Worm (Caenorhabditis elegans) whole organism, young adult: ENCODE data around the gene F38H4.6.

Source experiments
- B0336.3 ChIP-seq: fragments of 200-800 bp; sonication (Bioruptor generic); IDR thresholded peaks from 2 replicates; pipeline ENCODE4 v1.3.6; 2022; ENCODE audit warnings: missing genetic modification characterization, missing compliant biosample characterization
- D2030.7 ChIP-seq: fragments of 200-800 bp; sonication (Bioruptor generic); IDR thresholded peaks from 2 replicates; pipeline ENCODE4 v1.3.6; 2022; ENCODE audit warnings: missing genetic modification reagents, missing genetic modification characterization, missing compliant biosample characterization
- F33H1.4 ChIP-seq: fragments of 200-800 bp; sonication (Bioruptor generic); IDR thresholded peaks from 2 replicates; pipeline ENCODE4 v1.3.6; 2022; ENCODE audit warnings: missing genetic modification reagents, missing genetic modification characterization, missing compliant biosample characterization
- K11D2.4 ChIP-seq: fragments of 200-800 bp; sonication (Bioruptor generic); IDR thresholded peaks from 2 replicates; pipeline ENCODE4 v1.3.6; 2022; ENCODE audit warnings: missing genetic modification reagents, missing genetic modification characterization, missing compliant biosample characterization
- Y79H2A.3 ChIP-seq: fragments of 200-800 bp; sonication (Bioruptor generic); conservative IDR thresholded peaks from 2 replicates; pipeline ENCODE4 v1.3.6; 2022; ENCODE audit warnings: missing genetic modification reagents, missing genetic modification characterization, missing compliant biosample characterization
- ama-1 ChIP-seq, 3 experiments: fragments of 150-350 bp in 1 of 3; sonication (generic microtip) in 2 of 3; optimal IDR thresholded peaks; 2 replicates each; lab custom pipeline; 2014 to 2018; ENCODE audit warnings: missing biosample characterization in 2 of 3, missing genetic modification characterization in 2 of 3, missing genetic modification reagents in 2 of 3
- athp-1 ChIP-seq: sonication (generic microtip); optimal IDR thresholded peaks from 2 replicates; lab custom pipeline; 2017; ENCODE audit warnings: mild to moderate bottlenecking, missing genetic modification characterization, missing compliant biosample characterization
- attf-3 ChIP-seq: fragments of 200-800 bp; sonication (Bioruptor generic); conservative IDR thresholded peaks from 2 replicates; pipeline ENCODE4 v1.3.6; 2022; ENCODE audit warnings: missing genetic modification reagents, missing genetic modification characterization, missing compliant biosample characterization
- bed-2 ChIP-seq: fragments of 200-800 bp; sonication (Bioruptor generic); IDR thresholded peaks from 2 replicates; pipeline ENCODE4 v1.3.6; 2022; ENCODE audit warnings: missing genetic modification reagents, missing genetic modification characterization, missing compliant biosample characterization
- cebp-1 ChIP-seq, 2 experiments: fragments of 200-800 bp in 1 of 2; sonication (Bioruptor generic) in 1 of 2; sonication (generic microtip) in 1 of 2; IDR thresholded peaks in 1 of 2; optimal IDR thresholded peaks in 1 of 2; 2 replicates each; pipeline versions ENCODE4 v1.3.6 to Lab custom; 2017 to 2022; ENCODE audit warnings: missing compliant biosample characterization in 2 of 2, missing genetic modification characterization in 2 of 2, mild to moderate bottlenecking in 1 of 2, missing genetic modification reagents in 1 of 2, moderate library complexity in 1 of 2
- ceh-27 ChIP-seq: fragments of 200-800 bp; sonication (Bioruptor generic); optimal IDR thresholded peaks from 2 replicates; lab custom pipeline; 2018; ENCODE audit warnings: mild to moderate bottlenecking, missing genetic modification characterization, moderate library complexity, missing compliant biosample characterization
- ceh-40 ChIP-seq: fragments of 200-800 bp; sonication (Bioruptor generic); IDR thresholded peaks from 2 replicates; pipeline ENCODE4 v1.3.6; 2022; ENCODE audit warnings: missing genetic modification characterization, missing compliant biosample characterization
- ceh-58 ChIP-seq: fragments of 200-800 bp; sonication (Bioruptor generic); IDR thresholded peaks from 2 replicates; pipeline ENCODE4 v1.3.6; 2022; ENCODE audit warnings: missing genetic modification characterization, missing compliant biosample characterization
- ceh-79 ChIP-seq: sonication (generic microtip); optimal IDR thresholded peaks from 2 replicates; lab custom pipeline; 2017; ENCODE audit warnings: mild to moderate bottlenecking, missing genetic modification characterization, missing compliant biosample characterization
- ceh-91 ChIP-seq: fragments of 200-800 bp; sonication (Bioruptor generic); IDR thresholded peaks from 2 replicates; pipeline ENCODE4 v1.3.6; 2022; ENCODE audit warnings: missing genetic modification reagents, missing genetic modification characterization, missing compliant biosample characterization
- chd-7 ChIP-seq: sonication (generic microtip); optimal IDR thresholded peaks from 2 replicates; lab custom pipeline; 2016; ENCODE audit warnings: mild to moderate bottlenecking, missing genetic modification characterization, moderate library complexity, missing compliant biosample characterization
- dox-1 ChIP-seq: fragments of 200-800 bp; sonication (Bioruptor generic); IDR thresholded peaks from 2 replicates; pipeline ENCODE4 v1.3.6; 2022; ENCODE audit warnings: missing genetic modification reagents, missing genetic modification characterization, missing compliant biosample characterization
- dpff-1 ChIP-seq: sonication (generic microtip); optimal IDR thresholded peaks from 2 replicates; lab custom pipeline; 2017; ENCODE audit warnings: mild to moderate bottlenecking, missing genetic modification characterization, missing compliant biosample characterization
- hlh-12 ChIP-seq: sonication (generic microtip); optimal IDR thresholded peaks from 2 replicates; lab custom pipeline; 2016; ENCODE audit warnings: missing genetic modification characterization, missing compliant biosample characterization
- hmg-20 ChIP-seq: fragments of 200-800 bp; sonication (Bioruptor generic); IDR thresholded peaks from 2 replicates; pipeline ENCODE4 v1.3.6; 2022; ENCODE audit warnings: missing genetic modification reagents, missing genetic modification characterization, missing compliant biosample characterization
- hsf-1 ChIP-seq: fragments of 200-800 bp; sonication (Bioruptor generic); IDR thresholded peaks from 2 replicates; pipeline ENCODE4 v1.3.6; 2022; ENCODE audit warnings: missing genetic modification reagents, missing genetic modification characterization, missing compliant biosample characterization
- lin-40 ChIP-seq: sonication (generic microtip); optimal IDR thresholded peaks from 2 replicates; lab custom pipeline; 2016; ENCODE audit warnings: missing genetic modification characterization, mild to moderate bottlenecking, missing compliant biosample characterization, missing genotype, missing genetic modification reagents
- madf-8 ChIP-seq: fragments of 200-800 bp; sonication (Bioruptor generic); conservative IDR thresholded peaks from 2 replicates; pipeline ENCODE4 v1.3.6; 2022; ENCODE audit warnings: missing genetic modification reagents, missing genetic modification characterization, missing compliant biosample characterization
- mes-4 ChIP-seq: sonication (generic microtip); optimal IDR thresholded peaks from 2 replicates; lab custom pipeline; 2016; ENCODE audit warnings: missing genotype, missing genetic modification characterization, missing compliant biosample characterization
- nfya-1 ChIP-seq: sonication (generic microtip); optimal IDR thresholded peaks from 2 replicates; lab custom pipeline; 2017; ENCODE audit warnings: antibody characterized with exemption, missing compliant biosample characterization, missing genetic modification characterization, borderline replicate concordance; ENCODE audit not compliant: insufficient read depth
- nhr-90 ChIP-seq: sonication (generic microtip); optimal IDR thresholded peaks from 2 replicates; lab custom pipeline; 2016; ENCODE audit warnings: missing genotype, mild to moderate bottlenecking, missing genetic modification characterization, missing compliant biosample characterization
- rec-8 ChIP-seq, 2 experiments: sonication (generic microtip); optimal IDR thresholded peaks; 2 replicates each; lab custom pipeline; 2016; ENCODE audit warnings: mild to moderate bottlenecking in 2 of 2, missing genetic modification characterization in 2 of 2, missing genetic modification reagents in 2 of 2, missing genotype in 2 of 2, missing biosample characterization in 1 of 2, missing compliant biosample characterization in 1 of 2, moderate library complexity in 1 of 2
- repo-1 ChIP-seq: sonication (generic microtip); optimal IDR thresholded peaks from 2 replicates; lab custom pipeline; 2017; ENCODE audit warnings: mild to moderate bottlenecking, missing genetic modification characterization, missing compliant biosample characterization
- sdz-38 ChIP-seq: sonication (generic microtip); optimal IDR thresholded peaks from 2 replicates; lab custom pipeline; 2016; ENCODE audit warnings: missing genotype, missing genetic modification characterization, missing compliant biosample characterization
- snpc-1.3 ChIP-seq: sonication (generic microtip); optimal IDR thresholded peaks from 2 replicates; lab custom pipeline; 2017; ENCODE audit warnings: missing genetic modification characterization, mild to moderate bottlenecking, missing compliant biosample characterization, antibody characterized with exemption, moderate library complexity, missing genotype, missing genetic modification reagents; ENCODE audit not compliant: insufficient read depth
- sptf-2 ChIP-seq: fragments of 200-800 bp; sonication (Bioruptor generic); optimal IDR thresholded peaks from 2 replicates; lab custom pipeline; 2018; ENCODE audit warnings: mild to moderate bottlenecking, missing genetic modification characterization, missing compliant biosample characterization
- tlf-1 ChIP-seq: fragments of 200-800 bp; sonication (Bioruptor generic); optimal IDR thresholded peaks from 2 replicates; lab custom pipeline; 2018; ENCODE audit warnings: mild to moderate bottlenecking, missing genetic modification characterization, missing compliant biosample characterization
- unc-130 ChIP-seq: sonication (generic microtip); optimal IDR thresholded peaks from 2 replicates; lab custom pipeline; 2016; ENCODE audit warnings: missing genetic modification reagents, missing genetic modification characterization, missing compliant biosample characterization
- xnd-1 ChIP-seq: sonication (generic microtip); optimal IDR thresholded peaks from 2 replicates; lab custom pipeline; 2016; ENCODE audit warnings: missing genotype, missing genetic modification reagents, missing genetic modification characterization, missing compliant biosample characterization
- zfh-2 ChIP-seq: fragments of 200-800 bp; sonication (Bioruptor generic); conservative IDR thresholded peaks from 2 replicates; pipeline ENCODE4 v1.3.6; 2022; ENCODE audit warnings: missing genetic modification reagents, missing genetic modification characterization, missing compliant biosample characterization
- ztf-26 ChIP-seq: sonication (generic microtip); optimal IDR thresholded peaks from 2 replicates; lab custom pipeline; 2017; ENCODE audit warnings: missing genetic modification characterization, missing compliant biosample characterization
- ztf-28 ChIP-seq: fragments of 200-800 bp; sonication (Bioruptor generic); IDR thresholded peaks from 2 replicates; pipeline ENCODE4 v1.3.6; 2022; ENCODE audit warnings: missing genetic modification reagents, missing genetic modification characterization, missing compliant biosample characterization
- ztf-3 ChIP-seq: fragments of 200-800 bp; sonication (Bioruptor generic); optimal IDR thresholded peaks from 2 replicates; lab custom pipeline; 2018; ENCODE audit warnings: mild to moderate bottlenecking, missing genetic modification characterization, missing compliant biosample characterization
- ztf-6 ChIP-seq: fragments of 200-800 bp; sonication (Bioruptor generic); IDR thresholded peaks from 2 replicates; pipeline ENCODE4 v1.3.6; 2022; ENCODE audit warnings: missing genetic modification reagents, missing genetic modification characterization, missing compliant biosample characterization

Gene F38H4.6

DNA sequence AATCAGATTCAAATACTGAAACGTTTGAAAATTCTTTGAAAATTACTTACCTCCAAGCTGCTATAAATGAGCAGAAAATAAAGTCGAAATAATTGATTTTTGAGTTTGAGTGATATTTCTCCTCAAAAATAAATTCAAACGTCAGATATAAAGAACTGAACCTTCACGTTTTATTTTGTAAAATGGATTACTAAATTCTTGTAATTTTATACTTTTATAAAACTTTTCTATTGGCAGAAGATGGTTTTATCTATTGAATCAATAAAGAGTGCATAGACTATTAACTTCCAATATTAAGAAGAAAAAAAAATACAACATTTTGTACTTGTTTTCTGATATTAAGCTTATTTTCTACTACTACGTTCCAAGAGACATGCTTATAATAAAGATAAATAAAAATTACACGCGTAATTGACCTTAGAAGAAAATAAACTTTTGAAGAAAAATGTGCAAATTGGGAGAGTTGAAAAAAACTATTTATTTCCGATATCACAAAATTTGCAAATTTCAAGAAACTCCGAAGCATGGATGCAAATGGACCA lies at the start of gene F38H4.6, which contains the start of gene F38H4.4:
F38H4.6 (minus strand) TSS at position 101 of the 542 bp plus-strand sequence.
F38H4.4 (plus strand) TSS at position 492 of the 542 bp plus-strand sequence.
- TF ChIP-seq chd-7 (tag; lab: Kevin White, UChicago) (no peak), ceh-58 (no peak), rec-8 (tag; optimal IDR thresholded peaks at IDR 0.05; lab: Kevin White, UChicago) (no peak), ceh-91 (GFP tag; lab: Robert Waterston, UW) (no peak), hsf-1 (GFP tag; lab: Robert Waterston, UW) (no peak), ceh-40 (GFP tag; lab: Robert Waterston, UW) (no peak), mes-4 (tag; lab: Kevin White, UChicago) (no peak)

DNA sequence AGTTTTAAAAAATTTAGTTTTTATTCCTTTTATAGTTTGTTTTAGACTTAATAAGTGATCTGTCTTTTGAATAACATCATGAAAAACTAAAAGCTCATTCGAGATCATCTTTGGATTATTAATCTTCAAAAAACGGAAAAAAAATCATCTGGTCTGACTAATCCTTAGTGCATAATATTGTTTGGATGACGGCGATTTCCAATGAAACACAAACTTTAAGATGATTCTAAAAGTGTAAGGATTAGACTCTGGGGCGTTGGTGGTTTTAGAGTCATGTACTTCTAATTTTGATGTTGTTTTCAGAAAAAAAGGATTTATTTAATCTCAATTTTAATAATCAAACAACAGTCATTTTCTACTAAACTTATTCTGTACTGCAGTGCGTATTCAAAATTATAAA lies 45.7 kb upstream of the F38H4.6 start:
- TF ChIP-seq nhr-90 (tag; lab: Kevin White, UChicago), result no peak
- TF ChIP-seq attf-3 (GFP tag; lab: Robert Waterston, UW), result no peak
- TF ChIP-seq tlf-1 (GFP tag; lab: Kevin White, UChicago), result no peak
- no peak for TF ChIP-seq zfh-2

DNA sequence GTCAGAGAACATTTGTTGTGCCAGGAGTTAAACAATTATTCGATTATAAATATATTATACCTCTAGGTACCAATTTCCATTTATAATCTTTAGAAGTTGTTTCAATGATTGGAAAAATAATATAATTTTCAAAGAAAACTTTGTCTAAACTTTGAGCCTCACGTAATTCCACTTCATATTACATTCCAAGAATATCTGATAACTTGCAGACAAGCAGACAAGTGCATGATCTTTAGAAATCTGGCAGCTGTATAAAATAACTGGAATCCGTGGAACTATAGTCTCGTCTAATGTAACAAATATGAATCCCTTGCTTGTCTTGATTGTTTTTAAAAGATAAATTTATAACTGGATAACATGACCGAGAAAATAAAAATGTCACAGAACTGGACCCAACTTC lies 44.9 kb upstream of the F38H4.6 start:
- TF ChIP-seq hmg-20 (GFP tag; lab: Robert Waterston, UW) (no peak), snpc-1.3 (tag; lab: Kevin White, UChicago) (no peak), athp-1 (tag; lab: Kevin White, UChicago) (no peak), D2030.7 (GFP tag; lab: Robert Waterston, UW) (no peak), F33H1.4 (GFP tag; lab: Robert Waterston, UW) (no peak), tlf-1 (GFP tag; lab: Kevin White, UChicago) (no peak), unc-130 (GFP tag; lab: Kevin White, UChicago) (no peak), bed-2 (GFP tag; lab: Robert Waterston, UW) (no peak), attf-3 (GFP tag; lab: Robert Waterston, UW) (no peak), lin-40 (tag; lab: Kevin White, UChicago) (no peak), Y79H2A.3 (GFP tag; lab: Robert Waterston, UW) (no peak), K11D2.4 (no peak), sdz-38 (no peak), ztf-6 (GFP tag; lab: Robert Waterston, UW) (no peak), cebp-1 (GFP tag; IDR thresholded peaks at IDR 0.05; lab: Robert Waterston, UW) (no peak), cebp-1 (tag; optimal IDR thresholded peaks at IDR 0.05; lab: Kevin White, UChicago) (no peak)

DNA sequence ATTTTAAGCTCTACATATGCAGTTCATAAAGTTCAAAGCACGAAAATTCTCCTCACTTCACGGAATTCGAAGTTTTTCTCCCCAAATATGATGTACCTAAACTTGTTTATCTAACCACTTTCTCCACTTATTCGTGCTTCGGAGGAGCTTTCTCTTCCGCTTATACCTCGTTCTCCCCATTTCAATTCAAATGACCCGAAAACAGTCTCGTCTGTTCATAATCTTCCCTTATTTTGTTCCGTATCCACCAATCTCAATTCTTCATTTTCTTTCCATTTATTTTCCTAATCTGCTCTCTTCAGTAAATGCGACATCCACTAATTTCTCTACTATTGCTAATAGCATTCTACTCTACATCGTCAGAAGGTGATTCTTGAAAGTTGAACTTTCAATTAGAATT lies 37.6 kb upstream of the F38H4.6 start, which contains the start of gene let-653:
let-653 (plus strand) TSS at position 301 of the 400 bp plus-strand sequence.
- no peak for TF ChIP-seq ztf-28 (GFP tag; lab: Robert Waterston, UW)

DNA sequence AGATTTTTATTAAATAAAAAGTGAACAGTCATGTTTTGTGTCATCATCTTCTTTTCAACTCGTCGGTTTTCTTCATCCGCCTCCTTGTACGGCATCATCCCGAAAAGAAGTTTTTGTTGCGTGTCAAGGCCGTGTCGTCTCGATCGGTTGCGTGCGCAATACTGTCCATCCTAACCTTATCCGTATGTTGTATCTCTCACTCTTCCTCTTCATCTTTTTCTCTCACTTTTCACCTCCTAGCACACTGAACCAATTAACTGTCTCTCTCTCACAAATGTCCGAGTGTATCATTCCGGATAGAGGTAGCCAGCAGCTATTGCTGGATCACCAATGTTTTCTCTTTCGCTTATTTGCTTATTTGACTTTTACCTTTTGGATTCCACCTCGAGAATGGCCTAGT lies 35.8 kb upstream of the F38H4.6 start:
- no peak for TF ChIP-seq repo-1 (tag; lab: Kevin White, UChicago)
- TF ChIP-seq dox-1 (GFP tag; lab: Robert Waterston, UW), result no peak
- no peak for TF ChIP-seq dpff-1 (tag; lab: Kevin White, UChicago)
- no peak for TF ChIP-seq ceh-79 (tag; lab: Kevin White, UChicago)
- TF ChIP-seq nfya-1 (tag; lab: Kevin White, UChicago), result no peak
- TF ChIP-seq sdz-38, result no peak
- TF ChIP-seq ama-1 (optimal IDR thresholded peaks at IDR 0.05; lab: Kevin White, UChicago), result no peak
- TF ChIP-seq ama-1 (GFP tag; optimal IDR thresholded peaks at IDR 0.05; lab: Kevin White, UChicago), result no peak
- TF ChIP-seq ztf-3 (GFP tag; lab: Kevin White, UChicago), result no peak
- TF ChIP-seq K11D2.4, result no peak
- TF ChIP-seq sptf-2, result no peak
- no peak for TF ChIP-seq hmg-20 (GFP tag; lab: Robert Waterston, UW)
- TF ChIP-seq ceh-27 (GFP tag; lab: Kevin White, UChicago), result no peak
- TF ChIP-seq B0336.3 (GFP tag; lab: Robert Waterston, UW), result no peak
- no peak for TF ChIP-seq hlh-12 (tag; lab: Kevin White, UChicago)
- TF ChIP-seq chd-7 (tag; lab: Kevin White, UChicago), result no peak
- TF ChIP-seq madf-8, result no peak
- no peak for TF ChIP-seq xnd-1
- TF ChIP-seq ceh-58, result no peak
- TF ChIP-seq ztf-26, result no peak
